Fruit fly (Drosophila melanogaster) whole organism, wandering third instar larva: ENCODE data around the gene CG43091.

Experiments
- Abd-B ChIP-seq: fragments of >200 bp; optimal IDR thresholded peaks from 2 replicates; lab custom pipeline; 2017; ENCODE audit warnings: missing biosample characterization, missing genetic modification characterization
- CG32264 ChIP-seq: fragments of 200-800 bp; sonication (Bioruptor generic); optimal IDR thresholded peaks from 2 replicates; lab custom pipeline; 2016; ENCODE audit warnings: missing biosample characterization, missing genetic modification characterization
- CG9705 ChIP-seq: fragments of 200-800 bp; sonication (Bioruptor generic); optimal IDR thresholded peaks from 2 replicates; lab custom pipeline; 2018; ENCODE audit warnings: missing biosample characterization, mild to moderate bottlenecking, missing genetic modification characterization
- CrebA ChIP-seq: fragments of 200-800 bp; sonication (Bioruptor generic); optimal IDR thresholded peaks from 2 replicates; lab custom pipeline; 2016; ENCODE audit warnings: missing biosample characterization, mild to moderate bottlenecking, missing genetic modification characterization, borderline replicate concordance
- Dfd ChIP-seq: fragments of >200 bp; optimal IDR thresholded peaks from 2 replicates; lab custom pipeline; 2017; ENCODE audit warnings: missing biosample characterization, missing genetic modification characterization
- Dif ChIP-seq: fragments of 200-275, 200-300 bp; sonication (Bioruptor generic); optimal IDR thresholded peaks from 2 replicates; lab custom pipeline; 2018; ENCODE audit warnings: missing biosample characterization, missing genetic modification characterization; ENCODE audit not compliant: partially characterized antibody
- GATAd ChIP-seq: sonication (Bioruptor generic); optimal IDR thresholded peaks from 2 replicates; lab custom pipeline; 2016; ENCODE audit warnings: missing biosample characterization, missing genetic modification characterization
- HLH106 ChIP-seq: fragments of 200-800 bp; optimal IDR thresholded peaks from 3 replicates; lab custom pipeline; 2019; ENCODE audit warnings: missing biosample characterization, mild to moderate bottlenecking, missing genetic modification characterization, moderate library complexity
- Hnf4 ChIP-seq: fragments of 200-800 bp; sonication (Bioruptor generic); optimal IDR thresholded peaks from 2 replicates; lab custom pipeline; 2016; ENCODE audit warnings: missing biosample characterization, mild to moderate bottlenecking, missing genetic modification characterization
- Hr78 ChIP-seq: fragments of >200 bp; optimal IDR thresholded peaks from 2 replicates; lab custom pipeline; 2017; ENCODE audit warnings: missing biosample characterization, missing genetic modification characterization
- Hr83 ChIP-seq: fragments of 200-300 bp; sonication (Bioruptor generic); optimal IDR thresholded peaks from 2 replicates; lab custom pipeline; 2016; ENCODE audit warnings: missing biosample characterization, mild to moderate bottlenecking, missing genetic modification characterization, moderate library complexity; ENCODE audit not compliant: poor library complexity, severe bottlenecking
- Jra ChIP-seq: sonication (Bioruptor generic); optimal IDR thresholded peaks from 2 replicates; lab custom pipeline; 2016; ENCODE audit warnings: missing biosample characterization, missing genetic modification characterization
- Mio ChIP-seq: sonication (Bioruptor generic); optimal IDR thresholded peaks from 2 replicates; lab custom pipeline; 2016; ENCODE audit warnings: missing biosample characterization, missing genetic modification characterization
- Myc ChIP-seq: fragments of >200 bp; optimal IDR thresholded peaks from 2 replicates; lab custom pipeline; 2017
- N ChIP-seq: fragments of >200 bp; optimal IDR thresholded peaks from 2 replicates; lab custom pipeline; 2018; ENCODE audit warnings: missing biosample characterization, missing external identifiers, missing genetic modification characterization
- OdsH ChIP-seq: fragments of 200-800 bp; sonication (Bioruptor generic); optimal IDR thresholded peaks from 2 replicates; lab custom pipeline; 2016; ENCODE audit warnings: missing biosample characterization, mild to moderate bottlenecking, missing genetic modification characterization
- Rel ChIP-seq, 2 experiments: fragments of 200-800 bp; sonication (Bioruptor generic) in 1 of 2; optimal IDR thresholded peaks; 2 replicates in 1 of 2; 3 replicates in 1 of 2; lab custom pipeline; 2016 to 2019; ENCODE audit warnings: mild to moderate bottlenecking in 2 of 2, missing biosample characterization in 2 of 2, missing genetic modification characterization in 2 of 2, moderate library complexity in 1 of 2
- Sp1 ChIP-seq: fragments of 200-800 bp; sonication (Bioruptor generic); optimal IDR thresholded peaks from 3 replicates; lab custom pipeline; 2019; ENCODE audit warnings: missing biosample characterization, mild to moderate bottlenecking, missing genetic modification characterization, moderate library complexity
- Vsx2 ChIP-seq: fragments of 200-300, 225-300 bp; sonication (Bioruptor generic); optimal IDR thresholded peaks from 2 replicates; lab custom pipeline; 2018; ENCODE audit warnings: missing biosample characterization, missing genetic modification characterization; ENCODE audit not compliant: partially characterized antibody
- br ChIP-seq: fragments of 200-800 bp; sonication (Bioruptor generic); optimal IDR thresholded peaks from 2 replicates; lab custom pipeline; 2016; ENCODE audit warnings: missing biosample characterization, missing genetic modification characterization
- brk ChIP-seq: fragments of 200-800 bp; sonication (Bioruptor generic); optimal IDR thresholded peaks from 2 replicates; lab custom pipeline; 2016; ENCODE audit warnings: missing biosample characterization, mild to moderate bottlenecking, missing genetic modification characterization
- dl ChIP-seq, 2 experiments: fragments of 175-275, 200-275 bp in 1 of 2; fragments of 200-275 bp in 1 of 2; sonication (Bioruptor generic); optimal IDR thresholded peaks; lab custom pipeline; 2018; ENCODE audit warnings: mild to moderate bottlenecking in 2 of 2, missing biosample characterization in 2 of 2, missing genetic modification characterization in 2 of 2, moderate library complexity in 2 of 2; ENCODE audit not compliant: partially characterized antibody in 2 of 2, insufficient read depth in 1 of 2
- dmrt93B ChIP-seq: fragments of 200-800 bp; sonication (Bioruptor generic); optimal IDR thresholded peaks from 2 replicates; lab custom pipeline; 2018; ENCODE audit warnings: missing biosample characterization, mild to moderate bottlenecking, missing genetic modification characterization
- dsf ChIP-seq: sonication (Bioruptor generic); optimal IDR thresholded peaks from 2 replicates; lab custom pipeline; 2016; ENCODE audit warnings: missing biosample characterization, missing genetic modification characterization, borderline replicate concordance
- ey ChIP-seq: fragments of 200-800 bp; sonication (Bioruptor generic); optimal IDR thresholded peaks from 2 replicates; lab custom pipeline; 2016; ENCODE audit warnings: missing biosample characterization, missing genetic modification characterization
- foxo ChIP-seq, 2 experiments: fragments of 200-800 bp; sonication (Bioruptor generic); optimal IDR thresholded peaks; 2 replicates in 1 of 2; 3 replicates in 1 of 2; lab custom pipeline; 2016 to 2017; ENCODE audit warnings: missing biosample characterization in 2 of 2, missing genetic modification characterization in 2 of 2
- fru ChIP-seq: fragments of 200-800 bp; sonication (Bioruptor generic); optimal IDR thresholded peaks from 3 replicates; lab custom pipeline; 2016; ENCODE audit warnings: missing biosample characterization, mild to moderate bottlenecking, missing genetic modification characterization
- h ChIP-seq: fragments of 200-800 bp; sonication (Bioruptor generic); optimal IDR thresholded peaks from 3 replicates; lab custom pipeline; 2016; ENCODE audit warnings: missing biosample characterization, mild to moderate bottlenecking, missing genetic modification characterization
- jim ChIP-seq: fragments of 175-275, 200-325 bp; sonication (Bioruptor generic); optimal IDR thresholded peaks from 2 replicates; lab custom pipeline; 2016; ENCODE audit warnings: missing biosample characterization, mild to moderate bottlenecking, missing genetic modification characterization
- lola ChIP-seq: fragments of >200 bp; optimal IDR thresholded peaks from 2 replicates; lab custom pipeline; 2017; ENCODE audit warnings: missing biosample characterization, missing genetic modification characterization
- pan ChIP-seq: fragments of >200 bp; optimal IDR thresholded peaks from 2 replicates; lab custom pipeline; 2017
- psq ChIP-seq: fragments of 200-800 bp; sonication (Bioruptor generic); optimal IDR thresholded peaks from 3 replicates; lab custom pipeline; 2017; ENCODE audit warnings: missing biosample characterization, mild to moderate bottlenecking, missing genetic modification characterization, moderate library complexity
- rgr ChIP-seq: fragments of 200-800 bp; sonication (Bioruptor generic); optimal IDR thresholded peaks from 3 replicates; lab custom pipeline; 2016; ENCODE audit warnings: missing biosample characterization, mild to moderate bottlenecking, missing genetic modification characterization
- sage ChIP-seq: fragments of 200-800 bp; sonication (Bioruptor generic); optimal IDR thresholded peaks from 2 replicates; lab custom pipeline; 2016; ENCODE audit warnings: missing biosample characterization, mild to moderate bottlenecking, missing genetic modification characterization
- sv ChIP-seq: fragments of 200-800 bp; sonication (Bioruptor generic); optimal IDR thresholded peaks from 3 replicates; lab custom pipeline; 2016; ENCODE audit warnings: missing biosample characterization, missing genetic modification characterization
- tai ChIP-seq: sonication (Bioruptor generic); optimal IDR thresholded peaks from 2 replicates; lab custom pipeline; 2016; ENCODE audit warnings: missing biosample characterization, missing genetic modification characterization
- usp ChIP-seq: fragments of >200 bp; optimal IDR thresholded peaks from 2 replicates; lab custom pipeline; 2017; ENCODE audit warnings: missing biosample characterization, missing genetic modification characterization
- woc ChIP-seq: sonication (Bioruptor generic); optimal IDR thresholded peaks from 2 replicates; lab custom pipeline; 2016; ENCODE audit warnings: missing biosample characterization, mild to moderate bottlenecking, missing genetic modification characterization

Gene CG43091

dm6 chr3R:22753895-22754774, 14.4 kb downstream of the CG43091 start:
- TF ChIP-seq h (GFP tag; lab: Kevin White, UChicago) = peak; percentile 22
- peak; percentile 22 for TF ChIP-seq sv (GFP tag; lab: Kevin White, UChicago)
- TF ChIP-seq Jra = no peak
- no peak for TF ChIP-seq brk (GFP tag; lab: Kevin White, UChicago)
- no peak for TF ChIP-seq pan (lab: Kevin White, UChicago)
- no peak for TF ChIP-seq Hr78 (GFP tag; lab: Kevin White, UChicago)
- no peak for TF ChIP-seq br (GFP tag; lab: Kevin White, UChicago)
- no peak for TF ChIP-seq Sp1
- TF ChIP-seq HLH106 (tag; lab: Kevin White, UChicago) = no peak
- TF ChIP-seq fru (GFP tag; lab: Kevin White, UChicago) = peak; percentile 6
- TF ChIP-seq N (GFP tag; lab: Kevin White, UChicago) = no peak
- TF ChIP-seq tai (GFP tag; lab: Kevin White, UChicago) = no peak
- peak in 1 of 2 experiments; percentile 53 for TF ChIP-seq dl (GFP tag; optimal IDR thresholded peaks at IDR 0.05; lab: Kevin White, UChicago; ENCODE audit: insufficient read depth in 1 of 2, partially characterized antibody in 2 of 2)
- TF ChIP-seq foxo (GFP tag; optimal IDR thresholded peaks at IDR 0.05; lab: Kevin White, UChicago) = peak in 1 of 2 experiments; percentile 33
- no peak for TF ChIP-seq Mio (GFP tag; lab: Kevin White, UChicago)
- TF ChIP-seq Dfd (GFP tag; lab: Kevin White, UChicago) = no peak
- TF ChIP-seq Hr83 (GFP tag; lab: Kevin White, UChicago) = no peak
- TF ChIP-seq psq (GFP tag; lab: Kevin White, UChicago) = no peak
- no peak for TF ChIP-seq usp
- no peak for TF ChIP-seq woc
- no peak for TF ChIP-seq dmrt93B
- no peak for TF ChIP-seq jim (GFP tag; lab: Kevin White, UChicago)
- TF ChIP-seq Dif (GFP tag; lab: Kevin White, UChicago) = peak; percentile 62
- TF ChIP-seq OdsH (GFP tag; lab: Kevin White, UChicago) = no peak
- no peak for TF ChIP-seq Hnf4 (GFP tag; lab: Kevin White, UChicago)
- no peak for TF ChIP-seq CG32264 (GFP tag; lab: Kevin White, UChicago)
- no peak for TF ChIP-seq lola (GFP tag; lab: Kevin White, UChicago)
- no peak for TF ChIP-seq Vsx2 (GFP tag; lab: Kevin White, UChicago)
- no peak for TF ChIP-seq Abd-B
- no peak for TF ChIP-seq dsf (GFP tag; lab: Kevin White, UChicago)
- no peak for TF ChIP-seq CrebA (GFP tag; lab: Kevin White, UChicago)
- TF ChIP-seq GATAd (GFP tag; lab: Kevin White, UChicago) = no peak
- TF ChIP-seq ey (GFP tag; lab: Kevin White, UChicago) = peak; percentile 5
- peak; percentile 19 for TF ChIP-seq rgr (GFP tag; lab: Kevin White, UChicago)
- no peak for TF ChIP-seq Rel (GFP tag; optimal IDR thresholded peaks at IDR 0.05; lab: Kevin White, UChicago)
- peak; percentile 83 for TF ChIP-seq Rel (tag; optimal IDR thresholded peaks at IDR 0.05; lab: Kevin White, UChicago)
- no peak for TF ChIP-seq CG9705 (GFP tag; lab: Kevin White, UChicago)
- TF ChIP-seq Myc (lab: Kevin White, UChicago) = no peak
- no peak for TF ChIP-seq sage

DNA sequence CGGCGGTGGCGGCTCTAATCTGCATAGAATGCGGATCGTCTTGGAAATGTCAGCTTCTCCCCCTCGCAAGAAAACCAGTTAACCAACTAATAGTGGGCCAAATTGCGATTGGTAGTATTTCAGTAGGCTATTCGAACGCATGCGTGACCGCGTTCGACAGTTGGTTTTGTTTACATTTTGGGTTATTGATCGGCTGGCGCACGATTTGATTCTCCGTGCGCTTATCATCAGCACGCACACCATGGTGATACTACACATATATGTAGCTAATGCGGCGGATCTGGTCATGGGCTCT, 15.0 kb downstream of the CG43091 start:
- TF ChIP-seq Rel (GFP tag; optimal IDR thresholded peaks at IDR 0.05; lab: Kevin White, UChicago) = no peak
- TF ChIP-seq Rel (tag; optimal IDR thresholded peaks at IDR 0.05; lab: Kevin White, UChicago) = peak; percentile 33
- TF ChIP-seq OdsH (GFP tag; lab: Kevin White, UChicago) = no peak
- TF ChIP-seq Hr83 (GFP tag; lab: Kevin White, UChicago) = peak; percentile 6
